Fruit fly (Drosophila melanogaster) whole organism, embryonic: ENCODE data around the gene CG33946.

Source experiments
- Atf-2 ChIP-seq: fragments of 200-800 bp; sonication (Bioruptor generic); optimal IDR thresholded peaks from 2 replicates; lab custom pipeline; 2016; ENCODE audit warnings: missing biosample characterization, missing genetic modification characterization
- Bgb ChIP-seq: fragments of 200-800 bp; sonication (Bioruptor generic); IDR thresholded peaks from 2 replicates; pipeline ENCODE4 v1.3.6; 2022; ENCODE audit warnings: missing biosample characterization, missing genetic modification characterization; ENCODE audit not compliant: partially characterized antibody
- CG10366 ChIP-seq: fragments of 200-800 bp; sonication (Bioruptor generic); IDR thresholded peaks from 2 replicates; pipeline ENCODE4 v1.3.6; 2022; ENCODE audit warnings: missing biosample characterization, missing genetic modification characterization
- CG11398 ChIP-seq: fragments of 200-800 bp; sonication (Bioruptor generic); optimal IDR thresholded peaks from 2 replicates; lab custom pipeline; 2016; ENCODE audit warnings: missing biosample characterization, missing genetic modification characterization
- CG11456 ChIP-seq: fragments of 200-800 bp; sonication (Bioruptor generic); IDR thresholded peaks from 3 replicates; pipeline ENCODE4 v1.3.6; 2022; ENCODE audit warnings: missing biosample characterization, missing genetic modification characterization
- CG1233 ChIP-seq: fragments of 200-800 bp; sonication (Bioruptor generic); optimal IDR thresholded peaks from 4 replicates; lab custom pipeline; 2018; ENCODE audit warnings: missing biosample characterization, mild to moderate bottlenecking, missing genetic modification characterization
- CG13296 ChIP-seq: fragments of 200-800 bp; sonication (Bioruptor generic); optimal IDR thresholded peaks from 3 replicates; lab custom pipeline; 2018; ENCODE audit warnings: missing biosample characterization, mild to moderate bottlenecking, missing genetic modification characterization
- CG14667 ChIP-seq: fragments of 200-800 bp; sonication (Bioruptor generic); IDR thresholded peaks from 2 replicates; pipeline ENCODE4 v1.3.6; 2022; ENCODE audit warnings: missing biosample characterization, missing genetic modification characterization
- CG16779 ChIP-seq: fragments of 200-800 bp; sonication (Bioruptor generic); IDR thresholded peaks from 2 replicates; pipeline ENCODE4 v1.3.6; 2022; ENCODE audit warnings: missing biosample characterization, missing genetic modification characterization
- CG16813 ChIP-seq: fragments of 200-800 bp; sonication (Bioruptor generic); IDR thresholded peaks from 3 replicates; pipeline ENCODE4 v1.3.6; 2022; ENCODE audit warnings: missing biosample characterization, missing genetic modification characterization; ENCODE audit not compliant: partially characterized antibody
- CG17385 ChIP-seq: fragments of 200-800 bp; sonication (Bioruptor generic); optimal IDR thresholded peaks from 3 replicates; lab custom pipeline; 2018; ENCODE audit warnings: missing biosample characterization, mild to moderate bottlenecking, missing genetic modification characterization
- CG18476 ChIP-seq: fragments of 200-800 bp; sonication (Bioruptor generic); optimal IDR thresholded peaks from 2 replicates; lab custom pipeline; 2016; ENCODE audit warnings: missing biosample characterization, mild to moderate bottlenecking, missing genetic modification characterization
- CG2120 ChIP-seq: fragments of 200-800 bp; sonication (Bioruptor generic); optimal IDR thresholded peaks from 3 replicates; lab custom pipeline; 2016; ENCODE audit warnings: missing biosample characterization, missing genetic modification characterization
- CG2202 ChIP-seq: fragments of 200-800 bp; sonication (Bioruptor generic); optimal IDR thresholded peaks from 2 replicates; lab custom pipeline; 2018; ENCODE audit warnings: missing biosample characterization, mild to moderate bottlenecking, missing genetic modification characterization
- CG30020 ChIP-seq: fragments of 200-800 bp; optimal IDR thresholded peaks from 2 replicates; lab custom pipeline; 2019; ENCODE audit warnings: missing biosample characterization, mild to moderate bottlenecking, missing genetic modification characterization, moderate library complexity
- CG3281 ChIP-seq: fragments of 200-800 bp; sonication (Bioruptor generic); optimal IDR thresholded peaks from 3 replicates; lab custom pipeline; 2017; ENCODE audit warnings: missing biosample characterization, mild to moderate bottlenecking, missing genetic modification characterization
- CG4404 ChIP-seq: fragments of 200-800 bp; sonication (Bioruptor generic); IDR thresholded peaks from 2 replicates; pipeline ENCODE4 v1.3.6; 2022; ENCODE audit warnings: missing biosample characterization, missing genetic modification characterization
- CG4730 ChIP-seq: fragments of 200-800 bp; sonication (Bioruptor generic); IDR thresholded peaks from 2 replicates; pipeline ENCODE4 v1.3.6; 2022; ENCODE audit warnings: missing biosample characterization, missing genetic modification characterization
- CG7786 ChIP-seq: fragments of 200-800 bp; sonication (Bioruptor generic); optimal IDR thresholded peaks from 2 replicates; lab custom pipeline; 2016; ENCODE audit warnings: missing biosample characterization, missing genetic modification characterization
- CG7963 ChIP-seq: fragments of 200-800 bp; sonication (Bioruptor generic); IDR thresholded peaks from 3 replicates; pipeline ENCODE4 v1.3.6; 2022; ENCODE audit warnings: missing biosample characterization, missing genetic modification characterization; ENCODE audit not compliant: partially characterized antibody
- Deaf1 ChIP-seq: fragments of 200-800 bp; optimal IDR thresholded peaks from 3 replicates; lab custom pipeline; 2019; ENCODE audit warnings: missing biosample characterization, mild to moderate bottlenecking, missing genetic modification characterization, moderate library complexity
- Drgx ChIP-seq: fragments of 200-800 bp; sonication (Bioruptor generic); IDR thresholded peaks from 2 replicates; pipeline ENCODE4 v1.3.6; 2022; ENCODE audit warnings: missing biosample characterization, missing genetic modification characterization
- Hr78 ChIP-seq, 2 experiments: fragments of 200-800 bp in 1 of 2; fragments of >200 bp in 1 of 2; sonication (Bioruptor generic) in 1 of 2; optimal IDR thresholded peaks; 2 replicates each; lab custom pipeline; 2017 to 2019; ENCODE audit warnings: missing biosample characterization in 2 of 2, missing genetic modification characterization in 2 of 2, mild to moderate bottlenecking in 1 of 2, moderate library complexity in 1 of 2
- MESR4 ChIP-seq: fragments of 200-800 bp; sonication (Bioruptor generic); optimal IDR thresholded peaks from 2 replicates; lab custom pipeline; 2018; ENCODE audit warnings: missing biosample characterization, mild to moderate bottlenecking, missing genetic modification characterization, moderate library complexity
- Nf-YB ChIP-seq: fragments of 200-800 bp; sonication (Bioruptor generic); optimal IDR thresholded peaks from 3 replicates; lab custom pipeline; 2019; ENCODE audit warnings: missing biosample characterization, mild to moderate bottlenecking, missing genetic modification characterization, moderate library complexity
- Six4 ChIP-seq: fragments of 200-800 bp; sonication (Bioruptor generic); optimal IDR thresholded peaks from 2 replicates; lab custom pipeline; 2016; ENCODE audit warnings: missing biosample characterization, missing genetic modification characterization
- Stat92E ChIP-seq, 3 experiments: fragments of >200 bp in 2 of 3; fragments of 200-800 bp in 1 of 3; sonication (Bioruptor generic) in 1 of 3; optimal IDR thresholded peaks; 2 replicates each; lab custom pipeline; 2017 to 2019; ENCODE audit warnings: missing biosample characterization in 3 of 3, missing genetic modification characterization in 3 of 3, mild to moderate bottlenecking in 1 of 3, moderate library complexity in 1 of 3
- TFAM ChIP-seq: fragments of 200-800 bp; sonication (Bioruptor generic); optimal IDR thresholded peaks from 2 replicates; lab custom pipeline; 2017; ENCODE audit warnings: missing biosample characterization, missing genetic modification characterization, inconsistent platforms
- ap ChIP-seq: fragments of 200-800 bp; sonication (Bioruptor generic); IDR thresholded peaks from 2 replicates; pipeline ENCODE4 v1.3.6; 2022; ENCODE audit warnings: missing biosample characterization, missing genetic modification characterization
- ase ChIP-seq: fragments of 200-800 bp; sonication (Bioruptor generic); IDR thresholded peaks from 3 replicates; pipeline ENCODE4 v1.3.6; 2022; ENCODE audit warnings: missing biosample characterization, missing genetic modification characterization
- ci ChIP-seq: fragments of 200-800 bp; sonication (Bioruptor generic); IDR thresholded peaks from 3 replicates; pipeline ENCODE4 v1.3.6; 2022; ENCODE audit warnings: missing biosample characterization, missing genetic modification characterization
- dati ChIP-seq: fragments of 200-800 bp; sonication (Bioruptor generic); IDR thresholded peaks from 2 replicates; pipeline ENCODE4 v1.3.6; 2022; ENCODE audit warnings: missing biosample characterization, missing genetic modification characterization
- dimm ChIP-seq: fragments of 200-800 bp; sonication (Bioruptor generic); IDR thresholded peaks from 2 replicates; pipeline ENCODE4 v1.3.6; 2022; ENCODE audit warnings: missing biosample characterization, missing genetic modification characterization
- disco-r ChIP-seq: fragments of 200-800 bp; sonication (Bioruptor generic); optimal IDR thresholded peaks from 2 replicates; lab custom pipeline; 2016; ENCODE audit warnings: missing biosample characterization, missing genetic modification characterization
- fu2 ChIP-seq: fragments of 200-800 bp; sonication (Bioruptor generic); optimal IDR thresholded peaks from 2 replicates; lab custom pipeline; 2016; ENCODE audit warnings: missing biosample characterization, missing genetic modification characterization
- grau ChIP-seq: fragments of 200-800 bp; optimal IDR thresholded peaks from 3 replicates; lab custom pipeline; 2019; ENCODE audit warnings: missing biosample characterization, mild to moderate bottlenecking, missing genetic modification characterization, moderate library complexity
- jumu ChIP-seq: fragments of 200-800 bp; sonication (Bioruptor generic); optimal IDR thresholded peaks from 3 replicates; lab custom pipeline; 2016; ENCODE audit warnings: missing biosample characterization, missing genetic modification characterization
- onecut ChIP-seq: fragments of 200-800 bp; sonication (Bioruptor generic); IDR thresholded peaks from 2 replicates; pipeline ENCODE4 v1.3.6; 2022; ENCODE audit warnings: missing biosample characterization, missing genetic modification characterization
- org-1 ChIP-seq: fragments of 200-800 bp; sonication (Bioruptor generic); optimal IDR thresholded peaks from 2 replicates; lab custom pipeline; 2017; ENCODE audit warnings: missing biosample characterization, missing genetic modification characterization
- phol ChIP-seq: fragments of 200-800 bp; sonication (Bioruptor generic); optimal IDR thresholded peaks from 3 replicates; lab custom pipeline; 2018; ENCODE audit warnings: missing biosample characterization, mild to moderate bottlenecking, missing genetic modification characterization, moderate library complexity
- sc ChIP-seq, 3 experiments: fragments of >200 bp in 2 of 3; fragments of 200-800 bp in 1 of 3; sonication (Bioruptor generic) in 1 of 3; optimal IDR thresholded peaks; 2 replicates in 2 of 3; 3 replicates in 1 of 3; lab custom pipeline; 2017; ENCODE audit warnings: mild to moderate bottlenecking in 1 of 3, missing biosample characterization in 1 of 3, missing genetic modification characterization in 1 of 3, missing genetic modification reagents in 1 of 3
- sima ChIP-seq: fragments of 200-800 bp; sonication (Bioruptor generic); optimal IDR thresholded peaks from 2 replicates; lab custom pipeline; 2016; ENCODE audit warnings: missing biosample characterization, missing genetic modification characterization
- tin ChIP-seq: fragments of 200-800 bp; sonication (Bioruptor generic); optimal IDR thresholded peaks from 3 replicates; lab custom pipeline; 2016; ENCODE audit warnings: missing biosample characterization, missing genetic modification characterization
- twi ChIP-seq: fragments of 200-800 bp; optimal IDR thresholded peaks from 2 replicates; lab custom pipeline; 2019; ENCODE audit warnings: missing biosample characterization, mild to moderate bottlenecking, missing genetic modification characterization, moderate library complexity
- unpg ChIP-seq: fragments of 200-800 bp; sonication (Bioruptor generic); optimal IDR thresholded peaks from 3 replicates; lab custom pipeline; 2018; ENCODE audit warnings: missing biosample characterization, mild to moderate bottlenecking, missing genetic modification characterization, moderate library complexity

The CG33946 gene

DNA sequence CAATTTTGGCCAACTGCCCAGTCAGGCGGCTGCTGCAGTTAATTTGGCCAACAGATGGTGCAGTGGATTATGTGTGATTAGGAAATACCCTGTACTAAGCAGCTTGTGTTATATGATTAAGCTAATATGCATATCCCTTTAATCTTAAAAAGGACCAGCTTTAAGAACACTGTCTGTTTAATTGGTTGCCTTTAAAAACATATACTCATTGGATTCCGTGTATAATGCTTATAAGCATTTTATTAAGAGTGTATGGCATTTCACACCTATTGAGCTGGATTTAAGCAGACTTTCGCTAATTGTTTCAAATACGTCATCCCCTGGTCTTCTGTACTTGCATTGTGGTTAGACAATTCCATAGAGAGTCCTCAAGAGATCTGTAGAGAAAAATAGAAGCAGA is 43.1 kb downstream of the CG33946 start:
- TF ChIP-seq twi (tag; lab: Kevin White, UChicago): no peak
- 0 out of 2 replicates have a peak, but pooled peaks have one; percentile 37 for TF ChIP-seq Drgx (GFP tag; lab: Robert Waterston, UW)
- TF ChIP-seq ci (GFP tag; lab: Robert Waterston, UW): 0 out of 3 replicates have a peak, but pooled peaks have one; percentile 8
- TF ChIP-seq tin (GFP tag; lab: Kevin White, UChicago): no peak
- TF ChIP-seq Atf-2: no peak
- 0 out of 3 replicates have a peak, but pooled peaks have one; percentile 29 for TF ChIP-seq CG7963 (GFP tag; lab: Robert Waterston, UW)

DNA sequence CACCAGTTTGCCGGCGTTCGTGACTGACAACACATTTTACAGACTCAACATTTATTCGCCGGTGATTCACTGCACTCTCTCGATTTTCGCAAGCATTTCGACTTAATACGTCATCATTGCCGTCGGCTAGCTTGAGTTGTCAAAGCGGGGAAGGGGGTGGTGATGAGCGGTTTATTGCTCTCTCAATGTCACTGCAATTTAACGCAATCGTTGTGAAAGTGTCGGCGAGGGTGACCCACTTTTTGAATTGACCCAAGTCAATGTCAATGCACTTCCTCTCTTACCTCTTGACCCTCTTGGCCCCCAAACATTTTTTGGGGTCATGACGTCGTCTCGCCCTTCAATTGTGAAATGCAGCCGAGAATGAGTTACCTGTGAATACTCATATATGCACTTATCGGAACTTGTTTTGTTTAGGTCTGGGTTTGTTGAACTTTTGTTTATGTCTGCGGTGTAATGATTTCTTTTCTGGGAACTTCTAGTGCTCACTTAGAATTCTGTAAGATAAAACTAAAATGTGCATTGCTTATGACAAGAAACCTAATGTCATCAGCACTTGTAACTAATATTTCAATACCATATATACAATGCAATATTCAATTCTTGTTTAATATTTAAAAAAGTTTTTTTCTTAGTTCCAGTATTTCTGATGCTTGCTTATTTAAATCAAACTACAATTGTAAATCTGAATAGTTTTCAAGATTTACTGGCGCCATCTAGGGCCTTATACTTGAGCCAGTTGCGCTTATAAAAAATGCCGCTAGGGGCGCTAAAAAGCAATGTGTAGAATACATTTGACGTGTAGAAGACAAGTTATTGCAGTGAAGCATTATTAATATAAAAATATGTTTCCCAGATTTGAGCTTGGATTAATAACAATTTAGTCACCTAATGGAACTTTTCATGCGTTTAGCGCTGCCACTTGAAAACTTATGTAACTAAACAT is 43.8 kb downstream of the CG33946 start:
- TF ChIP-seq Stat92E (GFP tag; optimal IDR thresholded peaks at IDR 0.05; lab: Kevin White, UChicago) (peak in 1 of 3 experiments; percentile 92), sc (optimal IDR thresholded peaks at IDR 0.05; lab: Kevin White, UChicago) (no peak), sc (GFP tag; optimal IDR thresholded peaks at IDR 0.05; lab: Kevin White, UChicago) (no peak), CG18476 (GFP tag; lab: Kevin White, UChicago) (no peak), CG30020 (tag; lab: Kevin White, UChicago) (no peak), CG13296 (no peak), Nf-YB (GFP tag; lab: Kevin White, UChicago) (no peak), CG17385 (GFP tag; lab: Kevin White, UChicago) (no peak), CG4730 (GFP tag; lab: Robert Waterston, UW) (peak; percentile 38), disco-r (GFP tag; lab: Kevin White, UChicago) (peak; percentile 43), twi (tag; lab: Kevin White, UChicago) (peak; percentile 16), sima (GFP tag; lab: Kevin White, UChicago) (no peak), CG16813 (GFP tag; lab: Robert Waterston, UW) (no peak; the same call in 2 of the 3 replicates), dimm (GFP tag; lab: Robert Waterston, UW) (no peak), Hr78 (GFP tag; optimal IDR thresholded peaks at IDR 0.05; lab: Kevin White, UChicago) (peak in 1 of 2 experiments; percentile 80), Bgb (GFP tag; lab: Robert Waterston, UW) (peak; percentile 80), CG2202 (no peak), ap (GFP tag; lab: Robert Waterston, UW) (no peak), CG2120 (GFP tag; lab: Kevin White, UChicago) (peak; percentile 52), CG11398 (GFP tag; lab: Kevin White, UChicago) (no peak), org-1 (GFP tag; lab: Kevin White, UChicago) (no peak), CG14667 (peak; percentile 9; the same call in 1 of the 2 replicates), CG4404 (GFP tag; lab: Robert Waterston, UW) (no peak), Six4 (no peak), CG7786 (GFP tag; lab: Kevin White, UChicago) (no peak), fu2 (GFP tag; lab: Kevin White, UChicago) (peak; percentile 6), Deaf1 (tag; lab: Kevin White, UChicago) (no peak), CG10366 (GFP tag; lab: Robert Waterston, UW) (peak; percentile 50), CG11456 (GFP tag; lab: Robert Waterston, UW) (peak; percentile 91), onecut (GFP tag; lab: Robert Waterston, UW) (no peak), CG1233 (no peak), CG7963 (GFP tag; lab: Robert Waterston, UW) (peak; percentile 50; the same call in 1 of the 3 replicates), CG3281 (GFP tag; lab: Kevin White, UChicago) (no peak), ase (GFP tag; lab: Robert Waterston, UW) (peak; percentile 58; the same call in 2 of the 3 replicates), grau (tag; lab: Kevin White, UChicago) (peak; percentile 66), MESR4 (GFP tag; lab: Kevin White, UChicago) (no peak), TFAM (GFP tag; lab: Kevin White, UChicago) (no peak), unpg (GFP tag; lab: Kevin White, UChicago) (peak; percentile 41), dati (GFP tag; lab: Robert Waterston, UW) (no peak), CG16779 (no peak), jumu (GFP tag; lab: Kevin White, UChicago) (no peak), phol (peak; percentile 18)
